Fruit fly (Drosophila melanogaster): ENCODE data around the gene sit.

DNA sequence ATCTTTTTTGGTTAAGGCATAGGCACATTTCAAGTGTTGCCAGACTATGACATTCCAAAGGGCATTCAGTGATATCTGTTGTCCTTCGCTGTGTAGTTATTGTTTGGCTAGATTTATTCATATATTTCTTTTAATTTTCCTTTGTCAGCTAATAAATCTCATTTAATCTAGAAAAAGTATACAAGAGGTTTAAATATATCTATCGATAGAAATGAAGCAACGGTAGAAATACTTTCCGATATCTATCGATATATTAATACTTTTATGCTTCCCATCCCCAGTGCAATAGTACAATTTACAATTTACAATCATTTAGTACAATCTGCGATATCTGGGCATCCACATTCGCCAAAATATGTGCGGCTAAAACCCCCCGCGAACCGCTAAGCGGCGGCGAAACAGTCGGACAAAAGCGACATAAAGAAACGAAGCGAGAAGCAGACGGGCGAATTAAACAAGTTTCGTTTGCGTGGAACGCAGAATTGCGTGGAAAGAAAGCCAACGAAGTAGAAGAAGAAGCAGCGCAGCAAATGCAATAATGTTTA lies 25.1 kb upstream of the sit start, which contains the start of gene Efa6:
- TF ChIP-seq CTCF (optimal IDR thresholded peaks at IDR 0.05) (no peak), CG8478 (optimal IDR thresholded peaks at IDR 0.05) (no peak)

Data from S2 (cell line).